Worm (Caenorhabditis elegans) whole organism, midembryonic: ENCODE measurements around the gene cpz-2.

Source experiments
- T22C8.4 ChIP-seq: fragments of 200-800 bp; sonication (Bioruptor generic); IDR thresholded peaks from 2 replicates; pipeline ENCODE4 v1.3.6; 2022; ENCODE audit warnings: missing genetic modification characterization, missing compliant biosample characterization
- cog-1 ChIP-seq: sonication (generic microtip); optimal IDR thresholded peaks from 2 replicates; lab custom pipeline; 2016; ENCODE audit warnings: missing genetic modification characterization, missing compliant biosample characterization
- flt-1 ChIP-seq: fragments of 200-800 bp; sonication (Bioruptor generic); IDR thresholded peaks from 2 replicates; pipeline ENCODE4 v1.3.6; 2022; ENCODE audit warnings: missing genetic modification characterization, missing compliant biosample characterization
- klf-2 ChIP-seq: fragments of 200-800 bp; sonication (Bioruptor generic); conservative IDR thresholded peaks from 2 replicates; pipeline ENCODE4 v1.3.6; 2022; ENCODE audit warnings: missing genetic modification reagents, missing genetic modification characterization, missing compliant biosample characterization
- med-1 ChIP-seq: sonication (generic microtip); optimal IDR thresholded peaks from 2 replicates; lab custom pipeline; 2017; ENCODE audit warnings: missing genetic modification characterization, mild to moderate bottlenecking, missing compliant biosample characterization, antibody characterized with exemption, missing genetic modification reagents; ENCODE audit not compliant: insufficient read depth
- ref-1 ChIP-seq: fragments of 200-800 bp; sonication (Bioruptor generic); conservative IDR thresholded peaks from 2 replicates; pipeline ENCODE4 v1.3.6; 2022; ENCODE audit warnings: missing genetic modification reagents, missing genetic modification characterization, missing compliant biosample characterization
- tab-1 ChIP-seq: fragments of 200-800 bp; sonication (Bioruptor generic); IDR thresholded peaks from 2 replicates; pipeline ENCODE4 v1.3.6; 2022; ENCODE audit warnings: missing genetic modification characterization, missing compliant biosample characterization
- ztf-23 ChIP-seq: fragments of 200-800 bp; sonication (Bioruptor generic); IDR thresholded peaks from 2 replicates; pipeline ENCODE4 v1.3.6; 2022; ENCODE audit warnings: missing genetic modification reagents, missing genetic modification characterization, missing compliant biosample characterization

- TF ChIP-seq ztf-23 (GFP tag; lab: Robert Waterston, UW) (no peak), ref-1 (GFP tag; lab: Robert Waterston, UW) (no peak), klf-2 (GFP tag; lab: Robert Waterston, UW) (no peak), tab-1 (GFP tag; lab: Robert Waterston, UW) (no peak), med-1 (no peak), flt-1 (GFP tag; lab: Robert Waterston, UW) (no peak), T22C8.4 (no peak), cog-1 (tag; lab: Kevin White, UChicago) (no peak)
Measured at ce11 chrV:13375861-13376260, 5.1 kb upstream of the cpz-2 start.
